Fruit fly (Drosophila melanogaster) whole organism, adult: ENCODE data around the gene Rrp45.

Experiments used
- CG11617 ChIP-seq: fragments of 200-800 bp; sonication (Bioruptor generic); optimal IDR thresholded peaks from 2 replicates; lab custom pipeline; 2017; ENCODE audit warnings: mild to moderate bottlenecking, missing biosample characterization, missing genetic modification reagents, missing genetic modification characterization
- CG12768 ChIP-seq: fragments of 200-800 bp; sonication (Bioruptor generic); optimal IDR thresholded peaks from 2 replicates; lab custom pipeline; 2017; ENCODE audit warnings: missing biosample characterization, missing genetic modification characterization, mild to moderate bottlenecking, moderate library complexity, missing genetic modification reagents
- CG14711 ChIP-seq: fragments of 200-800 bp; sonication (Bioruptor generic); optimal IDR thresholded peaks from 2 replicates; lab custom pipeline; 2018; ENCODE audit warnings: missing biosample characterization, mild to moderate bottlenecking, missing genetic modification characterization, moderate library complexity
- CG1620 ChIP-seq: fragments of 200-800 bp; sonication (Bioruptor generic); optimal IDR thresholded peaks from 2 replicates; lab custom pipeline; 2016; ENCODE audit warnings: missing biosample characterization, missing genetic modification characterization
- CG33017 ChIP-seq: fragments of 200-800 bp; sonication (Bioruptor generic); optimal IDR thresholded peaks from 2 replicates; lab custom pipeline; 2018; ENCODE audit warnings: missing biosample characterization, mild to moderate bottlenecking, missing genetic modification characterization, moderate library complexity
- CG5204 ChIP-seq: fragments of 200-800 bp; sonication (Bioruptor generic); optimal IDR thresholded peaks from 2 replicates; lab custom pipeline; 2016; ENCODE audit warnings: missing biosample characterization, missing genetic modification characterization
- CG7045 ChIP-seq: fragments of 200-800 bp; sonication (Bioruptor generic); optimal IDR thresholded peaks from 2 replicates; lab custom pipeline; 2017; ENCODE audit warnings: missing biosample characterization, mild to moderate bottlenecking, missing genetic modification characterization
- CG7101 ChIP-seq: fragments of 200-800 bp; sonication (Bioruptor generic); optimal IDR thresholded peaks from 2 replicates; lab custom pipeline; 2018; ENCODE audit warnings: missing biosample characterization, mild to moderate bottlenecking, missing genetic modification characterization, moderate library complexity
- Clk ChIP-seq: fragments of 200-800 bp; sonication (Bioruptor generic); optimal IDR thresholded peaks from 2 replicates; lab custom pipeline; 2017; ENCODE audit warnings: missing biosample characterization, missing genetic modification characterization
- Crg-1 ChIP-seq: fragments of 200-800 bp; sonication (Bioruptor generic); optimal IDR thresholded peaks from 2 replicates; lab custom pipeline; 2016; ENCODE audit warnings: missing biosample characterization, missing genetic modification characterization
- Hr96 ChIP-seq: fragments of 200-800 bp; sonication (Bioruptor generic); optimal IDR thresholded peaks from 2 replicates; lab custom pipeline; 2016; ENCODE audit warnings: missing biosample characterization, missing genetic modification characterization
- Mnt ChIP-seq: fragments of 200-800 bp; sonication (Bioruptor generic); optimal IDR thresholded peaks from 2 replicates; lab custom pipeline; 2016; ENCODE audit warnings: missing biosample characterization, mild to moderate bottlenecking, missing genetic modification characterization
- bab1 ChIP-seq: fragments of 200-800 bp; sonication (Bioruptor generic); optimal IDR thresholded peaks from 3 replicates; lab custom pipeline; 2019; ENCODE audit warnings: missing biosample characterization, mild to moderate bottlenecking, missing genetic modification characterization, moderate library complexity
- cic ChIP-seq: fragments of 200-800 bp; sonication (Bioruptor generic); optimal IDR thresholded peaks from 2 replicates; lab custom pipeline; 2017; ENCODE audit warnings: missing biosample characterization, mild to moderate bottlenecking, missing genetic modification characterization, moderate library complexity
- cnc ChIP-seq, 2 experiments: fragments of >200 bp; optimal IDR thresholded peaks; 2 replicates each; lab custom pipeline; 2017
- kay ChIP-seq: fragments of 200-800 bp; sonication (Bioruptor generic); peaks from one replicate; lab custom pipeline; 2016; ENCODE audit warnings: missing biosample characterization, missing genetic modification characterization, borderline replicate concordance
- ovo ChIP-seq: fragments of 200-800 bp; sonication (Bioruptor generic); optimal IDR thresholded peaks from 2 replicates; lab custom pipeline; 2016; ENCODE audit warnings: missing biosample characterization, missing genetic modification characterization
- pad ChIP-seq: fragments of 200-800 bp; sonication (Bioruptor generic); optimal IDR thresholded peaks from 3 replicates; lab custom pipeline; 2017; ENCODE audit warnings: missing biosample characterization, missing genetic modification characterization, mild to moderate bottlenecking, moderate library complexity, missing genetic modification reagents
- tj ChIP-seq: fragments of 200-800 bp; sonication (Bioruptor generic); optimal IDR thresholded peaks from 3 replicates; lab custom pipeline; 2017; ENCODE audit warnings: missing biosample characterization, mild to moderate bottlenecking, missing genetic modification characterization, moderate library complexity
- toe ChIP-seq: fragments of 200-800 bp; sonication (Bioruptor generic); optimal IDR thresholded peaks from 2 replicates; lab custom pipeline; 2016; ENCODE audit warnings: missing biosample characterization, missing genetic modification characterization

Rrp45 gene

dm6 chrX:16818186-16818585 is 27.1 kb upstream of the Rrp45 start:
- TF ChIP-seq CG7101 (no peak), pad (no peak), kay (no peak), ovo (no peak), Hr96 (GFP tag; lab: Kevin White, UChicago) (no peak)

dm6 chrX:16816500-16816899 is 25.4 kb upstream of the Rrp45 start:
- TF ChIP-seq cnc (optimal IDR thresholded peaks at IDR 0.05; lab: Kevin White, UChicago): no peak
- TF ChIP-seq toe: no peak
- no peak for TF ChIP-seq CG7101
- no peak for TF ChIP-seq Mnt (GFP tag; lab: Kevin White, UChicago)
- no peak for TF ChIP-seq tj (GFP tag; lab: Kevin White, UChicago)

dm6 chrX:16815168-16815567 is 24.1 kb upstream of the Rrp45 start:
- TF ChIP-seq cic (GFP tag; lab: Kevin White, UChicago) (no peak), toe (no peak), CG7045 (GFP tag; lab: Kevin White, UChicago) (no peak), pad (no peak), CG5204 (no peak), CG14711 (tag; lab: Kevin White, UChicago) (no peak), kay (no peak), CG1620 (no peak), cnc (optimal IDR thresholded peaks at IDR 0.05; lab: Kevin White, UChicago) (no peak), bab1 (GFP tag; lab: Kevin White, UChicago) (no peak), Hr96 (GFP tag; lab: Kevin White, UChicago) (no peak), CG7101 (no peak), CG11617 (GFP tag; lab: Kevin White, UChicago) (no peak)

- peak; percentile 27 for TF ChIP-seq bab1 (GFP tag; lab: Kevin White, UChicago)
- no peak for TF ChIP-seq CG7101
- TF ChIP-seq Hr96 (GFP tag; lab: Kevin White, UChicago): no peak
- no peak for TF ChIP-seq CG11617 (GFP tag; lab: Kevin White, UChicago)
- TF ChIP-seq CG14711 (tag; lab: Kevin White, UChicago): no peak
Measured at dm6 chrX:16814351-16814750, 23.3 kb upstream of the Rrp45 start.

- peak; percentile 5 for TF ChIP-seq bab1 (GFP tag; lab: Kevin White, UChicago)
- TF ChIP-seq CG12768 (GFP tag; lab: Kevin White, UChicago): no peak
- no peak for TF ChIP-seq CG7101
- TF ChIP-seq toe: no peak
- no peak for TF ChIP-seq CG14711 (tag; lab: Kevin White, UChicago)
- TF ChIP-seq cnc (optimal IDR thresholded peaks at IDR 0.05; lab: Kevin White, UChicago): no peak
- no peak for TF ChIP-seq Mnt (GFP tag; lab: Kevin White, UChicago)
- TF ChIP-seq CG33017 (tag; lab: Kevin White, UChicago): no peak
Measured at dm6 chrX:16813226-16813625, 22.2 kb upstream of the Rrp45 start.

dm6 chrX:16811213-16811749 is 20.2 kb upstream of the Rrp45 start, which contains the start of gene CG4829:
Gene CG4829 (plus strand): TSS chrX:16811699.
- TF ChIP-seq CG7101 (peak; percentile 14), ovo (no peak)

- TF ChIP-seq ovo (no peak), CG33017 (tag; lab: Kevin White, UChicago) (no peak), bab1 (GFP tag; lab: Kevin White, UChicago) (no peak), CG1620 (no peak), CG12768 (GFP tag; lab: Kevin White, UChicago) (no peak)
Measured at dm6 chrX:16809093-16809492, 18.0 kb upstream of the Rrp45 start.

- TF ChIP-seq Clk (GFP tag; lab: Kevin White, UChicago) (no peak), CG12768 (GFP tag; lab: Kevin White, UChicago) (no peak), CG7101 (no peak), CG11617 (GFP tag; lab: Kevin White, UChicago) (no peak), tj (GFP tag; lab: Kevin White, UChicago) (no peak), CG1620 (no peak), kay (no peak), bab1 (GFP tag; lab: Kevin White, UChicago) (no peak)
Measured at dm6 chrX:16808654-16809053, 17.6 kb upstream of the Rrp45 start.

- TF ChIP-seq CG12768 (GFP tag; lab: Kevin White, UChicago): no peak
- no peak for TF ChIP-seq bab1 (GFP tag; lab: Kevin White, UChicago)
- TF ChIP-seq kay: no peak
- TF ChIP-seq CG14711 (tag; lab: Kevin White, UChicago): no peak
- TF ChIP-seq CG7101: no peak
- no peak for TF ChIP-seq Clk (GFP tag; lab: Kevin White, UChicago)
- TF ChIP-seq CG1620: no peak
- no peak for TF ChIP-seq CG11617 (GFP tag; lab: Kevin White, UChicago)
- TF ChIP-seq CG33017 (tag; lab: Kevin White, UChicago): no peak
- no peak for TF ChIP-seq Mnt (GFP tag; lab: Kevin White, UChicago)
- TF ChIP-seq Crg-1: no peak
- no peak for TF ChIP-seq CG7045 (GFP tag; lab: Kevin White, UChicago)
- TF ChIP-seq ovo: no peak
- TF ChIP-seq cnc (optimal IDR thresholded peaks at IDR 0.05; lab: Kevin White, UChicago): no peak
- TF ChIP-seq pad: no peak
- no peak for TF ChIP-seq Hr96 (GFP tag; lab: Kevin White, UChicago)
- TF ChIP-seq toe: no peak
- no peak for TF ChIP-seq cic (GFP tag; lab: Kevin White, UChicago)
- TF ChIP-seq CG5204: no peak
Measured at dm6 chrX:16805768-16806167, 14.7 kb upstream of the Rrp45 start, which contains the start of gene ppk28. Gene ppk28 (plus strand): TSS chrX:16806068.
